Worm (Caenorhabditis elegans): ENCODE results near the gene Y67D8B.5.

Y67D8B.5 gene

ce11 chrIV:3163562-3163961 is 38.6 kb upstream of the Y67D8B.5 start (continued):
- no peak for TF ChIP-seq nhr-84 (tag; optimal IDR thresholded peaks at IDR 0.05)
- peak; percentile 14 for TF ChIP-seq xbp-1 (tag; optimal IDR thresholded peaks at IDR 0.05)
- peak; percentile 44 for TF ChIP-seq nhr-47 (tag; optimal IDR thresholded peaks at IDR 0.05)
- TF ChIP-seq C16A3.4 (tag; optimal IDR thresholded peaks at IDR 0.05): no peak
- TF ChIP-seq ztf-11 (tag; optimal IDR thresholded peaks at IDR 0.05): no peak
- peak; percentile 66 for TF ChIP-seq lin-14 (GFP tag; optimal IDR thresholded peaks at IDR 0.05)
- peak; percentile 26 for TF ChIP-seq rnt-1 (tag; optimal IDR thresholded peaks at IDR 0.05)
- TF ChIP-seq nhr-11 (tag; optimal IDR thresholded peaks at IDR 0.05): no peak
- peak; percentile 23 for TF ChIP-seq dsc-1 (tag; optimal IDR thresholded peaks at IDR 0.05)
- no peak for TF ChIP-seq lin-39 (tag; optimal IDR thresholded peaks at IDR 0.05)
- TF ChIP-seq sup-37 (GFP tag; optimal IDR thresholded peaks at IDR 0.05): no peak
- TF ChIP-seq pqm-1 (tag; optimal IDR thresholded peaks at IDR 0.05): no peak
- TF ChIP-seq grh-1 (GFP tag; IDR thresholded peaks at IDR 0.05): no peak
- peak in 1 of 3 experiments; percentile 47 for TF ChIP-seq ceh-82 (tag; optimal IDR thresholded peaks at IDR 0.05)
- TF ChIP-seq lin-13 (GFP tag; optimal IDR thresholded peaks at IDR 0.05): no peak
- TF ChIP-seq snpc-4 (tag; optimal IDR thresholded peaks at IDR 0.05): no peak
- no peak for TF ChIP-seq unc-62 (GFP tag; optimal IDR thresholded peaks at IDR 0.05)
- TF ChIP-seq nhr-20 (tag; optimal IDR thresholded peaks at IDR 0.05): peak; percentile 2
- TF ChIP-seq fkh-8 (tag; optimal IDR thresholded peaks at IDR 0.05): no peak
- TF ChIP-seq fos-1 (tag; optimal IDR thresholded peaks at IDR 0.05): no peak
- TF ChIP-seq alr-1 (tag; optimal IDR thresholded peaks at IDR 0.05; ENCODE audit: borderline replicate concordance): no peak
- TF ChIP-seq efl-1 (optimal IDR thresholded peaks at IDR 0.05): no peak
- TF ChIP-seq efl-1 (GFP tag; optimal IDR thresholded peaks at IDR 0.05 in 1 of 2): peak in 1 of 2 experiments; percentile 8
- TF ChIP-seq unc-30 (tag; optimal IDR thresholded peaks at IDR 0.05): no peak
- peak; percentile 43 for TF ChIP-seq nhr-71 (tag; optimal IDR thresholded peaks at IDR 0.05)
- no peak for TF ChIP-seq lin-15B (tag; optimal IDR thresholded peaks at IDR 0.05)
- no peak for TF ChIP-seq egl-13 (tag; optimal IDR thresholded peaks at IDR 0.05)
- TF ChIP-seq nhr-12 (tag; optimal IDR thresholded peaks at IDR 0.05): no peak

DNA sequence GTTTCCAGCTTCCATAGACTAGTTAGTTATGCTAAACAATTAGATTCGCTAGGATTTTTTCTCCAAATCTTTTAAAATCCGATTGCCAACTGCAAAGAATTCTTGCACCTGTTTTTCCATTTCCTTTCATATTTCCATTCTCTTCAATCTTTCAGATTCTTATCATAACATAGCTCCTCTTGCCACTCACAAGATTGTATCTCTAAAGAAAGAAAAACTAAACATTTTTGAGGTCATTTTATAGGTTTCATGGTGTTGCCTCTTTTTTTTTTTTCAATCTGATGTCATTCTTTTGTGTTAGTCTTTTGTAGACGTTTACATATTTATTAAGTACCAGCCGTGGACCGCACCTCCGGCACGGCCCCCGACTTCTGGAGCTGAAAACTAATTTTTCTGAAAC is 36.8 kb upstream of the Y67D8B.5 start:
- no peak for TF ChIP-seq ceh-88 (GFP tag; IDR thresholded peaks at IDR 0.05)
- peak; percentile 1 for TF ChIP-seq lin-14 (GFP tag; optimal IDR thresholded peaks at IDR 0.05)
- peak; percentile 8 for TF ChIP-seq blmp-1 (tag; optimal IDR thresholded peaks at IDR 0.05)
- peak; percentile 81 for TF ChIP-seq nhr-85 (tag)

DNA sequence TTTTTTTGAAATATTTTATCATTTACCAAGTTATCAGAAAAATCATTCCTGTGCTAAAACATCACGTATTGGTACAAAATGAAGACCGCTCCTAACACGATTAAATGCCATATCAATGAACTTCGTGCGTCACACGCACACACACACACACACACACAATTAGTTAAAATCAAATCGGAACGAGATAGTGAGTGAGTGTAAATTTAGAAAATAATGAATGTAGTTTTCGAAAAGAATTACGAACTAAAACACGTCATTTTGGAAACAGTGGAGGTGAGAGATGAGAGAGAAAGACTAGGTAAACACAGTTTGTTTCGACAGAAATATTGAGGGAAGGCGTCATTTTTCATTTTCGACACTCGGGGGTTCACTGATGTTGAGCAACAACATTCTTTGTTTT is 35.2 kb upstream of the Y67D8B.5 start:
- TF ChIP-seq pax-3 (tag; optimal IDR thresholded peaks at IDR 0.05) (no peak), nhr-85 (tag) (peak; percentile 71), ztf-11 (tag; optimal IDR thresholded peaks at IDR 0.05) (no peak), lin-35 (GFP tag; optimal IDR thresholded peaks at IDR 0.05) (peak in 1 of 2 experiments; percentile 25), ceh-88 (GFP tag; IDR thresholded peaks at IDR 0.05) (no peak), snpc-4 (tag; optimal IDR thresholded peaks at IDR 0.05) (no peak), sup-37 (GFP tag; optimal IDR thresholded peaks at IDR 0.05) (no peak), zag-1 (tag; optimal IDR thresholded peaks at IDR 0.05) (no peak), lin-39 (tag; optimal IDR thresholded peaks at IDR 0.05) (no peak), jun-1 (tag; optimal IDR thresholded peaks at IDR 0.05) (peak; percentile 25), aly-2 (tag; optimal IDR thresholded peaks at IDR 0.05) (no peak), nhr-77 (tag; optimal IDR thresholded peaks at IDR 0.05) (no peak), elt-3 (tag; optimal IDR thresholded peaks at IDR 0.05) (no peak), unc-98 (GFP tag; IDR thresholded peaks at IDR 0.05) (no peak), zip-4 (GFP tag; optimal IDR thresholded peaks at IDR 0.05) (no peak), lin-15B (tag; optimal IDR thresholded peaks at IDR 0.05) (no peak), mef-2 (tag; optimal IDR thresholded peaks at IDR 0.05) (no peak), pqm-1 (tag; optimal IDR thresholded peaks at IDR 0.05) (no peak), mab-9 (GFP tag; IDR thresholded peaks at IDR 0.05) (no peak), nhr-20 (tag; optimal IDR thresholded peaks at IDR 0.05) (peak; percentile 42), hpl-2 (GFP tag; optimal IDR thresholded peaks at IDR 0.05) (no peak), egl-13 (tag; optimal IDR thresholded peaks at IDR 0.05) (no peak), blmp-1 (tag; optimal IDR thresholded peaks at IDR 0.05) (peak; percentile 24), nhr-28 (tag; optimal IDR thresholded peaks at IDR 0.05) (no peak), snu-23 (GFP tag; optimal IDR thresholded peaks at IDR 0.05) (peak; percentile 10), alr-1 (tag; optimal IDR thresholded peaks at IDR 0.05; ENCODE audit: borderline replicate concordance) (no peak), hlh-4 (tag; optimal IDR thresholded peaks at IDR 0.05) (no peak), ets-5 (GFP tag; IDR thresholded peaks at IDR 0.05) (no peak), C16A3.4 (tag; optimal IDR thresholded peaks at IDR 0.05) (no peak), efl-1 (optimal IDR thresholded peaks at IDR 0.05) (no peak), efl-1 (GFP tag; optimal IDR thresholded peaks at IDR 0.05 in 1 of 2) (no peak), ceh-8 (GFP tag; optimal IDR thresholded peaks at IDR 0.05) (no peak), lin-14 (GFP tag; optimal IDR thresholded peaks at IDR 0.05) (peak; percentile 68), mdl-1 (tag; optimal IDR thresholded peaks at IDR 0.05) (no peak)

All from whole organism, L1 larva.